Worm (Caenorhabditis elegans): Measurements from ENCODE around the gene rml-1.
"Not testable (repeated sequence)": the region's sequence is repeated elsewhere in the genome, so short reads cannot be mapped to it uniquely, and the experiment has no call there.

Gene rml-1

ce11 chrIII:13755689-13756088 lies 12.2 kb downstream of the rml-1 start, which contains the start of gene toca-2:
toca-2 (plus strand) TSS chrIII:13755896.
- TF ChIP-seq him-1 (tag; optimal IDR thresholded peaks at IDR 0.05) (no peak), W03F9.2 (tag; optimal IDR thresholded peaks at IDR 0.05) (peak; percentile 19), dao-5 (tag; optimal IDR thresholded peaks at IDR 0.05) (no peak)

- TF ChIP-seq him-1, W03F9.2, dao-5 (tag; optimal IDR thresholded peaks at IDR 0.05): not testable (repeated sequence)
Observed at ce11 chrIII:13751144-13751543, 16.7 kb downstream of the rml-1 start, which contains the start of gene mlc-7. mlc-7 (plus strand) TSS chrIII:13751444.

DNA sequence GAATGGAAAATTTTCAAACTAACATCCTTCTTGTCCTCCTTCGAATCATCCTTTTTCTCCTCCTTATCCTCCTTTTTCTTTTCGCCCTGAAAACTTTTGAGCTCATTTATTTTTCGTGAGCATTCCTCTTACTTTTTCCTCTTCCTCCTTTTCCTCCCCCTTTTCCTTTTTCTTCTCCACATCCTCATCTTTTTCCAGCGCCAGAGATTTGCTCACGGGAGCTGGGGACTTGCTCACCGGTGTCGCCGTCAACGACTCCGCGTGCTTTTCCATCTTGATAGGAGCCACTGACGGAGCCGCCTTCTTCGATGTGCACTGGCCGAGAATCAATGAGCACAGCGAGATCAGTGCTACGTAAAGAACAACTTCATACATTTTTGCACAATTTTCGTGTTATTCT lies 19.6 kb downstream of the rml-1 start, which contains the start of gene K08E3.2:
TSS of gene K08E3.2 (minus strand) at position 375 of the 400 bp plus-strand sequence.
- no peak for TF ChIP-seq him-1 (tag; optimal IDR thresholded peaks at IDR 0.05)
- no peak for TF ChIP-seq dao-5 (tag; optimal IDR thresholded peaks at IDR 0.05)
- no peak for TF ChIP-seq W03F9.2 (tag; optimal IDR thresholded peaks at IDR 0.05)

ce11 chrIII:13743922-13744321 lies 24.0 kb downstream of the rml-1 start, which contains the start of gene tyr-2:
tyr-2 (plus strand) TSS chrIII:13744222.
- TF ChIP-seq W03F9.2 (tag; optimal IDR thresholded peaks at IDR 0.05) (no peak), him-1 (tag; optimal IDR thresholded peaks at IDR 0.05) (no peak), dao-5 (tag; optimal IDR thresholded peaks at IDR 0.05) (no peak)

DNA sequence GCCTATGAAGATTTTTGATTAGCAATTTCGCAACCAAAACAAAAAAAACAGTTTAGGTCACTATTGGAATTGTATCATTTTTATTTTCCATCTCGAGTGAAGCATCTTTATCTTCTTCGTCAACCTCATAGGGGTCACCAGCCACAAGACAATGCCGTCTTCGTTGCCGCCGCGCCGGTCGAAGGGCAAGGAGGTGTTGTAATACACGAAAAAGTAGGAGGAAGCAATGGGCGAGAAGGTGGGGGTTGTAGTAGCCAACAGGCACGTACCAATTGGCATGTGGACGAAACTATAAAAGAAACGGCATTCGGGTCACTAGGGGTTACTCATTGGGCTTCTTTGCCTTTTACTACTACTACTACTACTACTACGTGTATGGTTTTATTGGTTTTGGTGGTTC lies 25.9 kb downstream of the rml-1 start:
- TF ChIP-seq dao-5 (tag; optimal IDR thresholded peaks at IDR 0.05) = no peak
- TF ChIP-seq W03F9.2 (tag; optimal IDR thresholded peaks at IDR 0.05) = no peak
- TF ChIP-seq him-1 (tag; optimal IDR thresholded peaks at IDR 0.05) = no peak

DNA sequence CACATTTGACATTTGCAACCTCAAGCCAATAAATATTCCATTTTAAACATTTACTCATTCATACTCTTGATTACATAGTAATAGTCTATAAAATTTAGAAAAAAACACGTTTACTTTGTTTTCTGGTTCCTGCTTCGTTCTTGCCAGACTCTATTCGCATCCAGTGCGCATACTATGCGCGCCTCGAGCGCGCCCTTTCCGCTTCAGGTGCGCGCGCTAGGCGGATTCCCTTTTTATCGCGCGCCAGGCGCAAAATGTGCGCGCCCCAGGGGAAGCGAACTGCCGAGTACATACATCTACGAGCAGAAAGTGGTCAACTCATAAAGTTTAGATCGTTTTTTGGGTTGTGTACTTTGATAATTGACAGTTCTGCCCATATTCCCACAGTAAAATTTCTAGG lies 26.5 kb downstream of the rml-1 start:
- no peak for TF ChIP-seq him-1 (tag; optimal IDR thresholded peaks at IDR 0.05)
- no peak for TF ChIP-seq W03F9.2 (tag; optimal IDR thresholded peaks at IDR 0.05)
- TF ChIP-seq dao-5 (tag; optimal IDR thresholded peaks at IDR 0.05) = no peak

- TF ChIP-seq dao-5 (tag; optimal IDR thresholded peaks at IDR 0.05) (no peak), him-1 (tag; optimal IDR thresholded peaks at IDR 0.05) (no peak), W03F9.2 (tag; optimal IDR thresholded peaks at IDR 0.05) (no peak)
Observed at ce11 chrIII:13735008-13735407, 32.9 kb downstream of the rml-1 start, which contains the start of gene W06F12.3. W06F12.3 (plus strand) TSS chrIII:13735030.

DNA sequence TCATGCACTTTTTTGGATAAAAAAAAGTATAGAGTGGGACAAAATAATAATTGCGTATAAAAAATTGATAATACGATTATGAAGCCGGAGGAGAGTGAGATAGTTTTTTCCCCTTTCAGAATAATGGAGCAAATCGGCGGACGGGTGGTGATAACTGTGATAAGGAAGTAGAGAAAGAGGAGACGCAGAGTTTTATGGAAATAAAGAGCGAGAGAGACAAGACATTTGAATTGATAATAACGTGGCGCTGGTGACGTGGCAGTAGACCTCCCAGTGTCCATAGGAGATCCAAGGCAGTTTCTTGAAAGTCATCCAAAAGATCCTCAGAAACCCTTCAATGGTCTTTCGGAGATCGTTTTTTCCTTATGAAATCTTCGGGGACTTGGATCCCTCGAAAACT lies 34.1 kb downstream of the rml-1 start:
- no peak for TF ChIP-seq him-1 (tag; optimal IDR thresholded peaks at IDR 0.05)
- TF ChIP-seq dao-5 (tag; optimal IDR thresholded peaks at IDR 0.05) = no peak
- no peak for TF ChIP-seq W03F9.2 (tag; optimal IDR thresholded peaks at IDR 0.05)

DNA sequence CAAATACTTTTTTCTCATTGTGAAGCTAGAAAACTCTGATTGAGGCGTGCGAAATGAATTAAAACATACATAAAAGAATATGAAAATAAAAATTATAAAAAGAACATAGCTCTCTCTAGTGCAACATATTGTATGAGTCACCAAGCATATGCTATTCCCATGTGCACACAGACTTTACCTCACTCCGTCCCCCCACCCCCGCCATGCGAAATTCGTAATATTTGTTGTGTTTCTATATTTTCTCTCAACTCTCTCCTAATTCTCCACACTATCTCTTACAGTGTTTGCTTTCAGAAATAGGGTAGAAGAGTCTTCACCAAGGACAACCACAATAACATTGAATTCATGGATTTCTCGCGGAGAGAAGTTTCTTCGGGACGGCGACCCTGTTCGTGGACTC lies 35.2 kb downstream of the rml-1 start:
- TF ChIP-seq dao-5 (tag; optimal IDR thresholded peaks at IDR 0.05) = no peak
- no peak for TF ChIP-seq W03F9.2 (tag; optimal IDR thresholded peaks at IDR 0.05)
- no peak for TF ChIP-seq him-1 (tag; optimal IDR thresholded peaks at IDR 0.05)

ce11 chrIII:13731589-13731988 lies 36.3 kb downstream of the rml-1 start, which contains the start of gene W06F12.2:
W06F12.2 (minus strand) TSS chrIII:13731689.
- TF ChIP-seq him-1 (tag; optimal IDR thresholded peaks at IDR 0.05) (no peak), dao-5 (tag; optimal IDR thresholded peaks at IDR 0.05) (no peak), W03F9.2 (tag; optimal IDR thresholded peaks at IDR 0.05) (no peak)

ce11 chrIII:13729760-13730159 lies 38.1 kb downstream of the rml-1 start:
- TF ChIP-seq W03F9.2 (tag; optimal IDR thresholded peaks at IDR 0.05) (no peak), dao-5 (tag; optimal IDR thresholded peaks at IDR 0.05) (no peak), him-1 (tag; optimal IDR thresholded peaks at IDR 0.05) (no peak)

DNA sequence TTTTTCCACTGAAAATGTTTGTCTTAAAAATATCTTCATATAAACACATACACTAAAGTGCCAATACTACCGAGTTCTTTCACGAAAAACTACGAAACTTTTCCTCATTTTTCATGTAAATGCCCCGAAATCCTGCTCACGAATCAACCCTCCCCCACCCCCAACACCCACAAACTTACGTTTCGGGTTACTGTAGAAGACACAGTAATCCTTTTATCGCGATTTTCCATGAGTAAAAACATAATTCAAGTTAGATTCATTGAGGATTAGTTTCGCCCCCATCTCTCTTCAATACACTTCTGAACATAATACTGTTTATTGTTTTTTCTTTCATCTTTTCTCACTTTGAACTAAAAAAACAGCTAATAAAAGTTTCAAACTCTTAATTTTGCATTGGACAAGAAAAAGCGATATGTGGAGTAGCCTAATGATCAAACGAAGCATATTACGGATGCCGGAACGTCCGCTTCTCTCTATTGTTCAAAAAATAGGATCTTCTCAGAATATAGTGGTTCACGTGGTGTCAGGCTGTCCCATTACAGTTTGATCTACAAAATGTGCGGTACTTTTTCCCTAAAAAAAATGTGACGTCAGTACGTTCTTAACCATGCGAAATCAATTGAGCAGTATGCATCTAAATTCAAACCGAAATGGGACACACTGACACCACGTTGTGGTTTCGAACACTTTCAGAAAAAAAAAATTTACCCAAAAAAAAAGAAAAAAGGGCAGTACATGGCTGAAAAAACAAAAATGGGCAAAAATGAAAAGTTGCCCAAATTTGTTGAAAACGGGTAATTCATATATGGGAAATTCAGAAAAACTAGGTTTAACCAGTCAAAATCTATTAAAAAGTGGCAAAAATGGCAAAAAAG lies 43.6 kb downstream of the rml-1 start:
- TF ChIP-seq dao-5 (tag; optimal IDR thresholded peaks at IDR 0.05) (no peak), W03F9.2 (tag; optimal IDR thresholded peaks at IDR 0.05) (no peak), him-1 (tag; optimal IDR thresholded peaks at IDR 0.05) (peak; percentile 33)

- TF ChIP-seq dao-5 (tag; optimal IDR thresholded peaks at IDR 0.05) = no peak
- TF ChIP-seq W03F9.2 (tag; optimal IDR thresholded peaks at IDR 0.05) = no peak
- no peak for TF ChIP-seq him-1 (tag; optimal IDR thresholded peaks at IDR 0.05)
Observed at ce11 chrIII:13722387-13723122, 45.3 kb downstream of the rml-1 start.

ce11 chrIII:13721944-13722343 lies 45.9 kb downstream of the rml-1 start:
- no peak for TF ChIP-seq W03F9.2 (tag; optimal IDR thresholded peaks at IDR 0.05)
- no peak for TF ChIP-seq dao-5 (tag; optimal IDR thresholded peaks at IDR 0.05)
- TF ChIP-seq him-1 (tag; optimal IDR thresholded peaks at IDR 0.05) = no peak

Measured in whole organism, L4/young adult.